Worm (Caenorhabditis elegans): ENCODE measurements around the gene srxa-6.

ce11 chrV:20689481-20690039, 45.2 kb upstream of the srxa-6 start, which contains the start of gene F53F8.3:
- TF ChIP-seq klf-2 (GFP tag; conservative IDR thresholded peaks at IDR 0.05) (no peak), flt-1 (GFP tag; IDR thresholded peaks at IDR 0.05) (no peak), ztf-23 (GFP tag; IDR thresholded peaks at IDR 0.05) (no peak), T22C8.4 (GFP tag; IDR thresholded peaks at IDR 0.05) (0 out of 2 replicates have a peak, but pooled peaks have one; percentile 26), tab-1 (GFP tag; IDR thresholded peaks at IDR 0.05) (no peak), ref-1 (GFP tag; conservative IDR thresholded peaks at IDR 0.05) (no peak), cog-1 (tag; optimal IDR thresholded peaks at IDR 0.05) (no peak), ztf-29 (GFP tag; IDR thresholded peaks at IDR 0.05) (no peak), med-1 (GFP tag; optimal IDR thresholded peaks at IDR 0.05; ENCODE audit: insufficient read depth) (no peak)

Measured in whole organism, midembryonic.